Worm (Caenorhabditis elegans) whole organism, late embryonic: ENCODE results near the gene M05D6.5.
A peak's percentile ranks its signal among the peaks of the same experiment; 100 is the strongest.

Experiments used
- C08G9.2 ChIP-seq: sonication (generic microtip); optimal IDR thresholded peaks from 2 replicates; lab custom pipeline; 2016; ENCODE audit warnings: mild to moderate bottlenecking, missing genetic modification characterization, moderate library complexity, missing compliant biosample characterization
- F13H6.1 ChIP-seq: sonication (generic microtip); optimal IDR thresholded peaks from 2 replicates; lab custom pipeline; 2016; ENCODE audit warnings: missing genetic modification characterization, missing compliant biosample characterization
- K02D7.2 ChIP-seq: sonication (generic microtip); optimal IDR thresholded peaks from 2 replicates; lab custom pipeline; 2017; ENCODE audit warnings: mild to moderate bottlenecking, missing genetic modification characterization, missing compliant biosample characterization
- K09A11.1 ChIP-seq: sonication (generic microtip); optimal IDR thresholded peaks from 2 replicates; lab custom pipeline; 2017; ENCODE audit warnings: antibody characterized with exemption, mild to moderate bottlenecking, missing genetic modification characterization, missing compliant biosample characterization; ENCODE audit not compliant: insufficient read depth
- ama-1 ChIP-seq: fragments of 150-350 bp; optimal IDR thresholded peaks from 2 replicates; lab custom pipeline; 2014
- ceh-14 ChIP-seq: sonication (generic microtip); optimal IDR thresholded peaks from 2 replicates; lab custom pipeline; 2016; ENCODE audit warnings: missing genotype, missing genetic modification characterization, missing compliant biosample characterization
- ceh-18 ChIP-seq: sonication (generic microtip); optimal IDR thresholded peaks from 2 replicates; lab custom pipeline; 2016; ENCODE audit warnings: missing genetic modification characterization, missing compliant biosample characterization
- ceh-19 ChIP-seq: fragments of 200-800 bp; sonication (Bioruptor generic); optimal IDR thresholded peaks from 2 replicates; lab custom pipeline; 2018; ENCODE audit warnings: mild to moderate bottlenecking, missing genetic modification characterization, missing compliant biosample characterization
- ceh-24 ChIP-seq: sonication (generic microtip); optimal IDR thresholded peaks from 2 replicates; lab custom pipeline; 2016; ENCODE audit warnings: mild to moderate bottlenecking, missing genetic modification characterization, missing compliant biosample characterization
- ceh-31 ChIP-seq: sonication (generic microtip); optimal IDR thresholded peaks from 2 replicates; lab custom pipeline; 2016; ENCODE audit warnings: missing genetic modification characterization, missing compliant biosample characterization
- ceh-34 ChIP-seq: sonication (generic microtip); optimal IDR thresholded peaks from 2 replicates; lab custom pipeline; 2016; ENCODE audit warnings: mild to moderate bottlenecking, missing genetic modification characterization, missing compliant biosample characterization
- ceh-45 ChIP-seq: fragments of 200-800 bp; sonication (Bioruptor generic); IDR thresholded peaks from 2 replicates; pipeline ENCODE4 v1.3.6; 2022; ENCODE audit warnings: missing genetic modification reagents, missing genetic modification characterization, missing compliant biosample characterization
- ceh-48 ChIP-seq: sonication (generic microtip); optimal IDR thresholded peaks from 2 replicates; lab custom pipeline; 2016; ENCODE audit warnings: missing genetic modification characterization, inconsistent platforms, missing compliant biosample characterization
- ceh-9 ChIP-seq: sonication (generic microtip); optimal IDR thresholded peaks from 2 replicates; lab custom pipeline; 2016; ENCODE audit warnings: mild to moderate bottlenecking, missing genetic modification characterization, inconsistent platforms, missing compliant biosample characterization
- elt-2 ChIP-seq: sonication (generic microtip); optimal IDR thresholded peaks from 2 replicates; lab custom pipeline; 2016; ENCODE audit warnings: missing genetic modification reagents, missing genetic modification characterization, missing compliant biosample characterization
- elt-4 ChIP-seq: sonication (generic microtip); optimal IDR thresholded peaks from 2 replicates; lab custom pipeline; 2016; ENCODE audit warnings: missing genetic modification characterization, missing compliant biosample characterization
- ets-4 ChIP-seq: sonication (generic microtip); optimal IDR thresholded peaks from 2 replicates; lab custom pipeline; 2016; ENCODE audit warnings: missing genetic modification characterization, missing compliant biosample characterization
- fax-1 ChIP-seq: sonication (generic microtip); optimal IDR thresholded peaks from 2 replicates; lab custom pipeline; 2016; ENCODE audit warnings: missing genotype, missing genetic modification characterization, missing compliant biosample characterization
- fkh-6 ChIP-seq: sonication (generic microtip); optimal IDR thresholded peaks from 2 replicates; lab custom pipeline; 2016; ENCODE audit warnings: missing genetic modification characterization, missing compliant biosample characterization
- gmeb-2 ChIP-seq: sonication (generic microtip); optimal IDR thresholded peaks from 2 replicates; lab custom pipeline; 2016; ENCODE audit warnings: missing genetic modification characterization, inconsistent platforms, missing compliant biosample characterization
- hlh-13 ChIP-seq: fragments of 200-800 bp; sonication (Bioruptor generic); optimal IDR thresholded peaks from 2 replicates; lab custom pipeline; 2018; ENCODE audit warnings: mild to moderate bottlenecking, missing genetic modification characterization, missing compliant biosample characterization
- hlh-30 ChIP-seq: sonication (generic microtip); optimal IDR thresholded peaks from 2 replicates; lab custom pipeline; 2017; ENCODE audit warnings: antibody characterized with exemption, missing genetic modification characterization, missing compliant biosample characterization; ENCODE audit not compliant: insufficient read depth
- lin-11 ChIP-seq: fragments of 200-800 bp; sonication (Bioruptor generic); optimal IDR thresholded peaks from 2 replicates; lab custom pipeline; 2018; ENCODE audit warnings: mild to moderate bottlenecking, missing genetic modification characterization, missing compliant biosample characterization
- mec-3 ChIP-seq: sonication (generic microtip); optimal IDR thresholded peaks from 2 replicates; lab custom pipeline; 2016; ENCODE audit warnings: borderline replicate concordance, missing genetic modification characterization, missing compliant biosample characterization
- nfya-1 ChIP-seq: sonication (generic microtip); optimal IDR thresholded peaks from 2 replicates; lab custom pipeline; 2017; ENCODE audit warnings: missing genetic modification characterization, mild to moderate bottlenecking, missing compliant biosample characterization, antibody characterized with exemption, moderate library complexity
- nhr-232 ChIP-seq: sonication (generic microtip); optimal IDR thresholded peaks from 2 replicates; lab custom pipeline; 2016; ENCODE audit warnings: missing genetic modification characterization, missing compliant biosample characterization
- npax-4 ChIP-seq: sonication (generic microtip); optimal IDR thresholded peaks from 2 replicates; lab custom pipeline; 2016; ENCODE audit warnings: missing genetic modification characterization, missing compliant biosample characterization
- pat-9 ChIP-seq: fragments of 200-800 bp; sonication (Bioruptor generic); optimal IDR thresholded peaks from 2 replicates; lab custom pipeline; 2018; ENCODE audit warnings: mild to moderate bottlenecking, missing genetic modification characterization, moderate library complexity, missing compliant biosample characterization
- pha-2 ChIP-seq: sonication (generic microtip); optimal IDR thresholded peaks from 2 replicates; lab custom pipeline; 2017; ENCODE audit warnings: mild to moderate bottlenecking, missing genetic modification characterization, missing compliant biosample characterization
- pha-4 ChIP-seq: fragments of 150-350 bp; optimal IDR thresholded peaks from 2 replicates; lab custom pipeline; 2018; ENCODE audit warnings: missing biosample characterization, missing genetic modification reagents, missing genetic modification characterization
- pros-1 ChIP-seq: fragments of 150-350 bp; optimal IDR thresholded peaks from 2 replicates; lab custom pipeline; 2014; ENCODE audit warnings: missing biosample characterization, missing genetic modification reagents, missing genetic modification characterization
- ref-2 ChIP-seq: sonication (generic microtip); optimal IDR thresholded peaks from 2 replicates; lab custom pipeline; 2016; ENCODE audit warnings: missing genetic modification characterization, missing compliant biosample characterization
- rnt-1 ChIP-seq: sonication (generic microtip); optimal IDR thresholded peaks from 2 replicates; lab custom pipeline; 2016; ENCODE audit warnings: missing genetic modification characterization, missing compliant biosample characterization
- syd-9 ChIP-seq: sonication (generic microtip); optimal IDR thresholded peaks from 2 replicates; lab custom pipeline; 2016; ENCODE audit warnings: mild to moderate bottlenecking, missing genetic modification characterization, moderate library complexity, missing compliant biosample characterization
- tbx-2 ChIP-seq: sonication (generic microtip); optimal IDR thresholded peaks from 2 replicates; lab custom pipeline; 2016; ENCODE audit warnings: missing genetic modification characterization, missing compliant biosample characterization
- ttx-3 ChIP-seq: sonication (generic microtip); optimal IDR thresholded peaks from 2 replicates; lab custom pipeline; 2016; ENCODE audit warnings: missing genetic modification reagents, missing genetic modification characterization, missing compliant biosample characterization
- unc-3 ChIP-seq, 2 experiments: fragments of 200-800 bp in 1 of 2; sonication (Bioruptor generic) in 1 of 2; sonication (generic microtip) in 1 of 2; conservative IDR thresholded peaks in 1 of 2; optimal IDR thresholded peaks in 1 of 2; 2 replicates each; pipeline versions ENCODE4 v1.3.6 to Lab custom; 2016 to 2022; ENCODE audit warnings: missing compliant biosample characterization in 2 of 2, missing genetic modification characterization in 2 of 2, missing genetic modification reagents in 1 of 2
- unc-42 ChIP-seq: sonication (generic microtip); optimal IDR thresholded peaks from 2 replicates; lab custom pipeline; 2016; ENCODE audit warnings: missing genotype, missing genetic modification characterization, missing compliant biosample characterization
- ztf-16 ChIP-seq: sonication (generic microtip); optimal IDR thresholded peaks from 2 replicates; lab custom pipeline; 2017; ENCODE audit warnings: missing genetic modification characterization, missing compliant biosample characterization

Gene M05D6.5

ce11 chrII:8464448-8464898 is 17.5 kb downstream of the M05D6.5 start, which contains the start of gene fars-3:
TSS of gene fars-3 (plus strand) at chrII:8464848.
- TF ChIP-seq elt-2 (tag; lab: Kevin White, UChicago) (no peak), unc-42 (tag; lab: Kevin White, UChicago) (peak; percentile 24)

- TF ChIP-seq nfya-1 (tag; lab: Kevin White, UChicago) (no peak), ref-2 (tag; lab: Kevin White, UChicago) (no peak), nhr-232 (no peak), pros-1 (no peak), pha-4 (tag; lab: Kevin White, UChicago) (no peak), ztf-16 (tag; lab: Kevin White, UChicago) (no peak), hlh-30 (peak; percentile 16), rnt-1 (tag; lab: Kevin White, UChicago) (no peak), K09A11.1 (no peak), ets-4 (tag; lab: Kevin White, UChicago) (no peak), ceh-48 (tag; lab: Kevin White, UChicago) (peak; percentile 43), pat-9 (no peak), ttx-3 (tag; lab: Kevin White, UChicago) (no peak), ceh-31 (tag; lab: Kevin White, UChicago) (no peak), F13H6.1 (no peak)
These were observed 24.6 kb downstream of the M05D6.5 start, which contains the start of gene zyg-9 for ce11 chrII:8457438-8457837. TSS of gene zyg-9 (plus strand) at chrII:8457818.

- TF ChIP-seq pros-1 (no peak), fax-1 (tag; lab: Kevin White, UChicago) (no peak), fkh-6 (no peak), elt-2 (tag; lab: Kevin White, UChicago) (no peak), ceh-19 (no peak), rnt-1 (tag; lab: Kevin White, UChicago) (no peak), syd-9 (tag; lab: Kevin White, UChicago) (no peak), gmeb-2 (no peak), unc-3 (GFP tag; conservative IDR thresholded peaks at IDR 0.05; lab: Robert Waterston, UW) (no peak), unc-3 (tag; optimal IDR thresholded peaks at IDR 0.05; lab: Kevin White, UChicago) (no peak), ceh-45 (GFP tag; lab: Robert Waterston, UW) (no peak), hlh-13 (GFP tag; lab: Kevin White, UChicago) (no peak), npax-4 (tag; lab: Kevin White, UChicago) (no peak), tbx-2 (tag; lab: Kevin White, UChicago) (no peak), ceh-34 (tag; lab: Kevin White, UChicago) (no peak), ceh-18 (tag; lab: Kevin White, UChicago) (no peak), K02D7.2 (tag; lab: Kevin White, UChicago) (no peak), C08G9.2 (tag; lab: Kevin White, UChicago) (no peak), ttx-3 (tag; lab: Kevin White, UChicago) (no peak), ceh-9 (tag; lab: Kevin White, UChicago) (no peak), ama-1 (lab: Kevin White, UChicago) (no peak)
These were observed 25.2 kb downstream of the M05D6.5 start for ce11 chrII:8456681-8457389.

ce11 chrII:8456094-8456493 is 25.9 kb downstream of the M05D6.5 start, which contains the start of gene F22B5.6:
TSS of gene F22B5.6 (minus strand) at chrII:8456194.
- TF ChIP-seq elt-4 (no peak), ceh-45 (GFP tag; lab: Robert Waterston, UW) (no peak), pha-2 (tag; lab: Kevin White, UChicago) (no peak), mec-3 (no peak), ceh-24 (tag; lab: Kevin White, UChicago) (no peak), ztf-16 (tag; lab: Kevin White, UChicago) (no peak), K02D7.2 (tag; lab: Kevin White, UChicago) (no peak), ceh-14 (tag; lab: Kevin White, UChicago) (no peak), lin-11 (no peak), hlh-30 (no peak)
